Fruit fly (Drosophila melanogaster): ENCODE measurements around the gene CG42324.

CG42324 gene

DNA sequence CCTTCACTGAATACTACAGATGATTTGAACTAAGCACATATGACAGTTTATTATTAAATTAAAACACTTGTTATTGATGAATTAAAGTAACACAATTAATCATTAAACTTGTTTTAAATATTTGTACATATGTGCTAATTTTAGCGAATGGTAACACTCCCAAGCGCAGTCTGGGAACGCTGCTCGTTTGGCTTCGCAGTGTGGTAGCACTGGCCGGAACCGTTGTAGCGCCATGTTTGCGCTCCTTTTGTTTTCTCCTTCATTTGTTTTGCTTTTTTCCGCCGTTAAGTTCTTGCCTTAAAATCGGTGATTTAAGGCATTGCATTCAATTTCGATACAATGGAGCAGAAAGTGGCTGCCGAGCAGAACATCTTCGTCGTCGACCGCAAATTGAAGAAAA, 6.0 kb upstream of the CG42324 start, which contains the start of gene CycJ:
CycJ (plus strand) TSS at position 229 of the 400 bp plus-strand sequence.
- TF ChIP-seq CG8159 (tag; optimal IDR thresholded peaks at IDR 0.05) = no peak
- TF ChIP-seq CG4496 (GFP tag; IDR thresholded peaks at IDR 0.05) = 0 out of 3 replicates have a peak, but pooled peaks have one; percentile 8
- TF ChIP-seq CG8301 (tag; optimal IDR thresholded peaks at IDR 0.05) = no peak

dm6 chr3L:3469709-3470108, 2.5 kb upstream of the CG42324 start:
- TF ChIP-seq gl (tag; optimal IDR thresholded peaks at IDR 0.05) (no peak), Pif1B (GFP tag; optimal IDR thresholded peaks at IDR 0.05) (no peak)

dm6 chr3L:3471174-3471573, 1.1 kb upstream of the CG42324 start, which contains the start of gene CG14971:
Gene CG14971 (minus strand): TSS chr3L:3471309.
- TF ChIP-seq CG15710 (tag; optimal IDR thresholded peaks at IDR 0.05) = no peak
- TF ChIP-seq Pif1B (GFP tag; optimal IDR thresholded peaks at IDR 0.05) = no peak
- peak; percentile 9; the same call in 1 of the 2 replicates for TF ChIP-seq Ets98B (GFP tag; IDR thresholded peaks at IDR 0.05)
- peak; percentile 20 for TF ChIP-seq Snoo (tag; optimal IDR thresholded peaks at IDR 0.05)
- peak; percentile 67 for TF ChIP-seq CG4496 (GFP tag; IDR thresholded peaks at IDR 0.05)

dm6 chr3L:3472786-3473185, 539 bp downstream of the CG42324 start:
- TF ChIP-seq CG10348 (GFP tag; IDR thresholded peaks at IDR 0.05) (no peak), D1 (tag; optimal IDR thresholded peaks at IDR 0.05) (no peak), Ets98B (GFP tag; IDR thresholded peaks at IDR 0.05) (peak; percentile 52), Pif1B (GFP tag; optimal IDR thresholded peaks at IDR 0.05) (peak; percentile 21), gl (tag; optimal IDR thresholded peaks at IDR 0.05) (peak; percentile 22), CG15710 (tag; optimal IDR thresholded peaks at IDR 0.05) (peak; percentile 63), rn (GFP tag; IDR thresholded peaks at IDR 0.05) (no peak), CG13204 (GFP tag; optimal IDR thresholded peaks at IDR 0.05) (no peak), CG14655 (GFP tag; optimal IDR thresholded peaks at IDR 0.05) (no peak), CG8301 (tag; optimal IDR thresholded peaks at IDR 0.05) (no peak), CG34367 (tag; optimal IDR thresholded peaks at IDR 0.05) (peak; percentile 50), CG32121 (GFP tag; IDR thresholded peaks at IDR 0.05) (no peak), CG4496 (GFP tag; IDR thresholded peaks at IDR 0.05) (peak; percentile 80), Snoo (tag; optimal IDR thresholded peaks at IDR 0.05) (peak; percentile 29), CG12605 (GFP tag; IDR thresholded peaks at IDR 0.05) (peak; percentile 50; the same call in 1 of the 2 replicates), fd96Ca (GFP tag; IDR thresholded peaks at IDR 0.05) (no peak; the same call in 2 of the 3 replicates), CG17806 (tag; optimal IDR thresholded peaks at IDR 0.05) (peak; percentile 56), CG9948 (tag; optimal IDR thresholded peaks at IDR 0.05) (peak; percentile 21), CG8159 (tag; optimal IDR thresholded peaks at IDR 0.05) (peak; percentile 85), Pif1A (GFP tag; optimal IDR thresholded peaks at IDR 0.05) (peak; percentile 33), EcR (GFP tag; optimal IDR thresholded peaks at IDR 0.05) (no peak)

DNA sequence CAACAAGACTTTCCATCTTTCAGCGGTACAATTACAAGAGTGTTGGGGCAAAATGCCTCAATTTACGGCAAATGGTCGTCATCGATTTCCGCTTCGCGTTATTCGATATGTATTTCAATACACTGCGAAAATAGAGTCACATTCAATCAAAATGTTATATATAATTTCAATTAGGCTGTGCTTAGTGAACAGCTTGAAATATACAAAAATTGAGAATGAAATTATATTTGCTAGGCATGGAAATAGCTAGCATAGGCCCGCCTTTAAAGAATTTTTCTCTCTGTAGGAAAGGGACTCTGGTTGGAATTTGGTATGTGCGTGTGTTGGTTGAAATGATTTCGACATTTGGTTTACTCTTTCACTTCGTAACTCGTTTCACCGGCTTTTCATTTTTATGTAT, 7.3 kb downstream of the CG42324 start:
- TF ChIP-seq CG34367 (tag; optimal IDR thresholded peaks at IDR 0.05) (no peak), CG8159 (tag; optimal IDR thresholded peaks at IDR 0.05) (peak; percentile 10), CG14655 (GFP tag; optimal IDR thresholded peaks at IDR 0.05) (peak; percentile 11), Pif1A (GFP tag; optimal IDR thresholded peaks at IDR 0.05) (no peak)

DNA sequence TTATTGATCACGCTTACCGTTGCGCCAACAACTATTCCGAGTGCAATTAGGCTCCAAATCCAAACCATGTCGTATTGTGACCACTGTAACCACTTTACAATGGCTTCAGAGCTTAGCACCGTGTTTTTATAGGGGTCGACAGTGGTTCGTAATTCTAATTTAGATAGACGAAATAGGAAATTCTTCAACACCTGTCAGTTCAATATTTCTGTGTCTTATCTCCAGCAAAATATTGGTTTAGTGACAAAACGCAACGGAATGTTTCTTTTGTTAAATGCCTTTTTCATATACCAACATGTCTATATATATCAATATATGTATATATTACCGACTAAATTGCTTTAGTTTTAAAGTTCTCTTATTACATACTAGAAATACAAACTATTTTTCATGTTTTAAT, 12.3 kb downstream of the CG42324 start, which contains the start of gene CG43074:
CG43074 (minus strand) TSS at position 101 of the 400 bp plus-strand sequence.
- TF ChIP-seq Pif1A (GFP tag; optimal IDR thresholded peaks at IDR 0.05) (no peak), CG32121 (GFP tag; IDR thresholded peaks at IDR 0.05) (no peak), CG8159 (tag; optimal IDR thresholded peaks at IDR 0.05) (no peak), rn (GFP tag; IDR thresholded peaks at IDR 0.05) (no peak), CG34367 (tag; optimal IDR thresholded peaks at IDR 0.05) (no peak), fd96Ca (GFP tag; IDR thresholded peaks at IDR 0.05) (no peak), D1 (tag; optimal IDR thresholded peaks at IDR 0.05) (no peak), Snoo (tag; optimal IDR thresholded peaks at IDR 0.05) (no peak), CG14655 (GFP tag; optimal IDR thresholded peaks at IDR 0.05) (no peak), CG10348 (GFP tag; IDR thresholded peaks at IDR 0.05) (no peak), Pif1B (GFP tag; optimal IDR thresholded peaks at IDR 0.05) (no peak), Ets98B (GFP tag; IDR thresholded peaks at IDR 0.05) (no peak), CG9948 (tag; optimal IDR thresholded peaks at IDR 0.05) (no peak), CG8301 (tag; optimal IDR thresholded peaks at IDR 0.05) (no peak), CG4496 (GFP tag; IDR thresholded peaks at IDR 0.05) (no peak), CG13204 (GFP tag; optimal IDR thresholded peaks at IDR 0.05) (no peak)

DNA sequence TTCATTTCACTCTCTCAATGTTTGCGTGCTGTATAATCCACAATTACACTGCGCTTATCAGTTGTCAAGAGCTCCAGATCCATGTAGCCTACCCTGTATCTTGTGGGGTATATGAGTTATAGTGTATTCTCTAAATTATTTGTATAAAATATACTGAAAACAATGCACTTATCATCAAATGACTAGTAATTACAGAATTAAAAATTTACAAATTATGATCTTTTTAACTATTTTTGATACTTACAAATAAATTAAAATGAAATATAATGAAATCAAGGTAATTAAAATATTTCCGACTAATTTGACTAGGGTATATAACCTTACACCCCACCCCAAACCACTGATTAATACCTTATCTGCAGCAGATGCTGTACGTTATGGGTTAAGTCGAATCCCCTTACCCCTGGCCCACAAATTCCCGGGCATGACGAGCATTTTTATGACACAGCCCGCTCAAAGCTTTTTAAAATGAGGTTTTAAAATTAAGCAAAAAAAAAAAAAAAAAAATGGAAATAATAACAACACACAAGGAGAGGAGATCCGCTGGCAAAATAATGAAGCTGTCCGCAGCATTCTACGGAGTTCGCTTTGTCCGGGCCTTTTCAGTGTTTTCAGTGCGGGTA, 13.0 kb downstream of the CG42324 start:
- TF ChIP-seq Snoo (tag; optimal IDR thresholded peaks at IDR 0.05) = peak; percentile 13
- TF ChIP-seq CG13204 (GFP tag; optimal IDR thresholded peaks at IDR 0.05) = no peak
- no peak for TF ChIP-seq EcR (GFP tag; optimal IDR thresholded peaks at IDR 0.05)
- no peak for TF ChIP-seq CG34367 (tag; optimal IDR thresholded peaks at IDR 0.05)
- TF ChIP-seq rn (GFP tag; IDR thresholded peaks at IDR 0.05) = no peak
- TF ChIP-seq CG12605 (GFP tag; IDR thresholded peaks at IDR 0.05) = 0 out of 2 replicates have a peak, but pooled peaks have one; percentile 21
- TF ChIP-seq CG32121 (GFP tag; IDR thresholded peaks at IDR 0.05) = no peak
- peak; percentile 45; the same call in 1 of the 3 replicates for TF ChIP-seq fd96Ca (GFP tag; IDR thresholded peaks at IDR 0.05)
- no peak for TF ChIP-seq CG10348 (GFP tag; IDR thresholded peaks at IDR 0.05)
- TF ChIP-seq CG14655 (GFP tag; optimal IDR thresholded peaks at IDR 0.05) = peak; percentile 21
- TF ChIP-seq CG8159 (tag; optimal IDR thresholded peaks at IDR 0.05) = peak; percentile 47
- 0 out of 3 replicates have a peak, but pooled peaks have one; percentile 11 for TF ChIP-seq CG4496 (GFP tag; IDR thresholded peaks at IDR 0.05)
- TF ChIP-seq Ets98B (GFP tag; IDR thresholded peaks at IDR 0.05) = 0 out of 2 replicates have a peak, but pooled peaks have one; percentile 5
- TF ChIP-seq CG8301 (tag; optimal IDR thresholded peaks at IDR 0.05) = no peak
- no peak for TF ChIP-seq CG9948 (tag; optimal IDR thresholded peaks at IDR 0.05)
- peak; percentile 39 for TF ChIP-seq CG15710 (tag; optimal IDR thresholded peaks at IDR 0.05)
- TF ChIP-seq gl (tag; optimal IDR thresholded peaks at IDR 0.05) = no peak

Data from whole organism, pupa.